Worm (Caenorhabditis elegans): ENCODE data around the gene F49E10.4.

The F49E10.4 gene

ce11 chrX:5869603-5870002 is 6.1 kb upstream of the F49E10.4 start:
- no peak for TF ChIP-seq cog-1 (tag; optimal IDR thresholded peaks at IDR 0.05)
- no peak for TF ChIP-seq ref-1 (GFP tag; conservative IDR thresholded peaks at IDR 0.05)
- no peak for TF ChIP-seq ztf-23 (GFP tag; IDR thresholded peaks at IDR 0.05)
- TF ChIP-seq flt-1 (GFP tag; IDR thresholded peaks at IDR 0.05): no peak
- no peak for TF ChIP-seq ztf-29 (GFP tag; IDR thresholded peaks at IDR 0.05)
- no peak for TF ChIP-seq tab-1 (GFP tag; IDR thresholded peaks at IDR 0.05)

ce11 chrX:5872153-5872552 is 3.5 kb upstream of the F49E10.4 start:
- no peak for TF ChIP-seq ref-1 (GFP tag; conservative IDR thresholded peaks at IDR 0.05)
- TF ChIP-seq T22C8.4 (GFP tag; IDR thresholded peaks at IDR 0.05): no peak
- TF ChIP-seq tab-1 (GFP tag; IDR thresholded peaks at IDR 0.05): no peak
- TF ChIP-seq klf-2 (GFP tag; conservative IDR thresholded peaks at IDR 0.05): no peak
- no peak for TF ChIP-seq ztf-29 (GFP tag; IDR thresholded peaks at IDR 0.05)
- no peak for TF ChIP-seq med-1 (GFP tag; optimal IDR thresholded peaks at IDR 0.05; ENCODE audit: insufficient read depth)
- TF ChIP-seq ztf-23 (GFP tag; IDR thresholded peaks at IDR 0.05): no peak

- TF ChIP-seq ztf-23 (GFP tag; IDR thresholded peaks at IDR 0.05) (no peak), klf-2 (GFP tag; conservative IDR thresholded peaks at IDR 0.05) (no peak), tab-1 (GFP tag; IDR thresholded peaks at IDR 0.05) (no peak), flt-1 (GFP tag; IDR thresholded peaks at IDR 0.05) (no peak), ztf-29 (GFP tag; IDR thresholded peaks at IDR 0.05) (no peak), ref-1 (GFP tag; conservative IDR thresholded peaks at IDR 0.05) (no peak), T22C8.4 (GFP tag; IDR thresholded peaks at IDR 0.05) (no peak), med-1 (GFP tag; optimal IDR thresholded peaks at IDR 0.05; ENCODE audit: insufficient read depth) (no peak), cog-1 (tag; optimal IDR thresholded peaks at IDR 0.05) (no peak)
Observed at ce11 chrX:5877039-5877438, 1.4 kb downstream of the F49E10.4 start.

ce11 chrX:5885565-5885964 is 9.9 kb downstream of the F49E10.4 start, which contains the start of gene flp-7:
TSS of gene flp-7 (plus strand) at chrX:5885865.
- no peak for TF ChIP-seq ztf-23 (GFP tag; IDR thresholded peaks at IDR 0.05)
- no peak for TF ChIP-seq cog-1 (tag; optimal IDR thresholded peaks at IDR 0.05)

ce11 chrX:5890080-5890479 is 14.4 kb downstream of the F49E10.4 start, which contains the start of gene F49E10.2:
TSS of gene F49E10.2 (plus strand) at chrX:5890380.
- no peak for TF ChIP-seq cog-1 (tag; optimal IDR thresholded peaks at IDR 0.05)
- no peak for TF ChIP-seq tab-1 (GFP tag; IDR thresholded peaks at IDR 0.05)
- no peak for TF ChIP-seq T22C8.4 (GFP tag; IDR thresholded peaks at IDR 0.05)

ce11 chrX:5896001-5896400 is 20.3 kb downstream of the F49E10.4 start:
- TF ChIP-seq cog-1 (tag; optimal IDR thresholded peaks at IDR 0.05) (no peak), flt-1 (GFP tag; IDR thresholded peaks at IDR 0.05) (no peak), T22C8.4 (GFP tag; IDR thresholded peaks at IDR 0.05) (no peak), ztf-29 (GFP tag; IDR thresholded peaks at IDR 0.05) (no peak), klf-2 (GFP tag; conservative IDR thresholded peaks at IDR 0.05) (no peak)

- TF ChIP-seq klf-2 (GFP tag; conservative IDR thresholded peaks at IDR 0.05) (no peak), tab-1 (GFP tag; IDR thresholded peaks at IDR 0.05) (no peak), flt-1 (GFP tag; IDR thresholded peaks at IDR 0.05) (no peak), ztf-29 (GFP tag; IDR thresholded peaks at IDR 0.05) (no peak), med-1 (GFP tag; optimal IDR thresholded peaks at IDR 0.05; ENCODE audit: insufficient read depth) (no peak), ref-1 (GFP tag; conservative IDR thresholded peaks at IDR 0.05) (no peak), T22C8.4 (GFP tag; IDR thresholded peaks at IDR 0.05) (no peak), cog-1 (tag; optimal IDR thresholded peaks at IDR 0.05) (no peak), ztf-23 (GFP tag; IDR thresholded peaks at IDR 0.05) (no peak)
Observed at ce11 chrX:5897038-5897437, 21.4 kb downstream of the F49E10.4 start, which contains the start of gene tbc-16. TSS of gene tbc-16 (plus strand) at chrX:5897338.

- TF ChIP-seq ref-1 (GFP tag; conservative IDR thresholded peaks at IDR 0.05): no peak
- no peak for TF ChIP-seq tab-1 (GFP tag; IDR thresholded peaks at IDR 0.05)
- no peak for TF ChIP-seq klf-2 (GFP tag; conservative IDR thresholded peaks at IDR 0.05)
- TF ChIP-seq ztf-29 (GFP tag; IDR thresholded peaks at IDR 0.05): no peak
- no peak for TF ChIP-seq flt-1 (GFP tag; IDR thresholded peaks at IDR 0.05)
Observed at ce11 chrX:5901499-5901898, 25.8 kb downstream of the F49E10.4 start.

ce11 chrX:5903896-5904295 is 28.2 kb downstream of the F49E10.4 start:
- no peak for TF ChIP-seq med-1 (GFP tag; optimal IDR thresholded peaks at IDR 0.05; ENCODE audit: insufficient read depth)
- no peak for TF ChIP-seq flt-1 (GFP tag; IDR thresholded peaks at IDR 0.05)
- TF ChIP-seq T22C8.4 (GFP tag; IDR thresholded peaks at IDR 0.05): no peak
- no peak for TF ChIP-seq ref-1 (GFP tag; conservative IDR thresholded peaks at IDR 0.05)
- no peak for TF ChIP-seq klf-2 (GFP tag; conservative IDR thresholded peaks at IDR 0.05)
- no peak for TF ChIP-seq tab-1 (GFP tag; IDR thresholded peaks at IDR 0.05)
- no peak for TF ChIP-seq ztf-29 (GFP tag; IDR thresholded peaks at IDR 0.05)
- TF ChIP-seq cog-1 (tag; optimal IDR thresholded peaks at IDR 0.05): no peak
- no peak for TF ChIP-seq ztf-23 (GFP tag; IDR thresholded peaks at IDR 0.05)

- TF ChIP-seq ztf-23 (GFP tag; IDR thresholded peaks at IDR 0.05) (no peak), flt-1 (GFP tag; IDR thresholded peaks at IDR 0.05) (no peak), klf-2 (GFP tag; conservative IDR thresholded peaks at IDR 0.05) (no peak), ref-1 (GFP tag; conservative IDR thresholded peaks at IDR 0.05) (no peak), ztf-29 (GFP tag; IDR thresholded peaks at IDR 0.05) (no peak), med-1 (GFP tag; optimal IDR thresholded peaks at IDR 0.05; ENCODE audit: insufficient read depth) (no peak), cog-1 (tag; optimal IDR thresholded peaks at IDR 0.05) (no peak), tab-1 (GFP tag; IDR thresholded peaks at IDR 0.05) (no peak), T22C8.4 (GFP tag; IDR thresholded peaks at IDR 0.05) (no peak)
Observed at ce11 chrX:5904603-5905081, 29.0 kb downstream of the F49E10.4 start, which contains the start of gene nlp-49. TSS of gene nlp-49 (plus strand) at chrX:5904653.

ce11 chrX:5905764-5906163 is 30.1 kb downstream of the F49E10.4 start:
- TF ChIP-seq flt-1 (GFP tag; IDR thresholded peaks at IDR 0.05): 0 out of 2 replicates have a peak, but pooled peaks have one; percentile 21
- no peak for TF ChIP-seq T22C8.4 (GFP tag; IDR thresholded peaks at IDR 0.05)
- no peak for TF ChIP-seq ztf-23 (GFP tag; IDR thresholded peaks at IDR 0.05)
- no peak for TF ChIP-seq klf-2 (GFP tag; conservative IDR thresholded peaks at IDR 0.05)
- 0 out of 2 replicates have a peak, but pooled peaks have one; percentile 42 for TF ChIP-seq tab-1 (GFP tag; IDR thresholded peaks at IDR 0.05)
